Worm (Caenorhabditis elegans): Measurements from ENCODE around the gene ent-2.

- TF ChIP-seq elt-2 (tag; optimal IDR thresholded peaks at IDR 0.05) (no peak), pqm-1 (tag; optimal IDR thresholded peaks at IDR 0.05) (no peak)
These were observed 28.8 kb upstream of the ent-2 start for ce11 chrX:15572021-15572420.

All from whole organism, late embryonic.